Worm (Caenorhabditis elegans) whole organism, L1 larva: ENCODE data around the gene srd-42.

ENCODE experiments used
- C16A3.4 ChIP-seq: fragments of 150-350 bp; optimal IDR thresholded peaks from 2 replicates; lab custom pipeline; 2014; ENCODE audit warnings: missing biosample characterization, missing genetic modification characterization
- Y116A8C.19 ChIP-seq: sonication (generic microtip); optimal IDR thresholded peaks from 2 replicates; lab custom pipeline; 2016; ENCODE audit warnings: missing compliant biosample characterization, missing genetic modification characterization, borderline replicate concordance
- aly-2 ChIP-seq: fragments of 150-350 bp; optimal IDR thresholded peaks from 2 replicates; lab custom pipeline; 2014; ENCODE audit warnings: missing biosample characterization, missing genetic modification characterization
- ama-1 ChIP-seq: fragments of 150-350 bp; optimal IDR thresholded peaks from 2 replicates; lab custom pipeline; 2014
- ceh-82 ChIP-seq, 3 experiments: fragments of 150-350 bp in 1 of 3; sonication (generic microtip) in 2 of 3; optimal IDR thresholded peaks; 2 replicates each; lab custom pipeline; 2014 to 2017; ENCODE audit warnings: missing biosample characterization in 3 of 3, missing genetic modification characterization in 3 of 3
- ceh-90 ChIP-seq: sonication (generic microtip); optimal IDR thresholded peaks from 2 replicates; lab custom pipeline; 2016; ENCODE audit warnings: missing genetic modification characterization, missing compliant biosample characterization
- efl-1 ChIP-seq, 4 experiments: fragments of 150-350 bp; optimal IDR thresholded peaks in 3 of 4; peaks in 1 of 4; 1 replicate in 1 of 4; 2 replicates in 3 of 4; lab custom pipeline; 2014; ENCODE audit warnings: missing biosample characterization in 2 of 4, missing genetic modification characterization in 2 of 4, missing genetic modification reagents in 2 of 4
- efl-3 ChIP-seq: fragments of 200-800 bp; sonication (Bioruptor generic); optimal IDR thresholded peaks from 2 replicates; lab custom pipeline; 2018; ENCODE audit warnings: mild to moderate bottlenecking, missing genetic modification characterization, missing compliant biosample characterization
- egl-13 ChIP-seq: sonication (generic microtip); optimal IDR thresholded peaks from 2 replicates; lab custom pipeline; 2016; ENCODE audit warnings: missing genotype, missing genetic modification reagents, missing genetic modification characterization, missing compliant biosample characterization
- egl-27 ChIP-seq, 2 experiments: fragments of 150-350 bp in 1 of 2; sonication (generic microtip); optimal IDR thresholded peaks; 3 replicates each; lab custom pipeline; 2017 to 2018; ENCODE audit warnings: missing biosample characterization in 2 of 2, missing genetic modification characterization in 2 of 2, missing genetic modification reagents in 2 of 2
- elt-2 ChIP-seq: sonication (generic microtip); optimal IDR thresholded peaks from 2 replicates; lab custom pipeline; 2016; ENCODE audit warnings: missing genetic modification characterization, mild to moderate bottlenecking, inconsistent platforms, missing compliant biosample characterization, missing genetic modification reagents
- elt-3 ChIP-seq, 6 experiments: fragments of 150-350 bp in 1 of 6; sonication (generic microtip); optimal IDR thresholded peaks; 2 replicates each; lab custom pipeline; 2017 to 2018; ENCODE audit warnings: missing biosample characterization in 6 of 6, missing genetic modification characterization in 6 of 6, inconsistent platforms in 1 of 6
- fkh-10 ChIP-seq: sonication (generic microtip); optimal IDR thresholded peaks from 2 replicates; lab custom pipeline; 2017; ENCODE audit warnings: missing biosample characterization, missing genetic modification reagents, missing genetic modification characterization
- fkh-4 ChIP-seq: sonication (generic microtip); optimal IDR thresholded peaks from 2 replicates; lab custom pipeline; 2016; ENCODE audit warnings: missing compliant biosample characterization, missing genetic modification characterization, borderline replicate concordance
- fkh-8 ChIP-seq: sonication (generic microtip); optimal IDR thresholded peaks from 2 replicates; lab custom pipeline; 2016; ENCODE audit warnings: mild to moderate bottlenecking, missing genetic modification characterization, missing compliant biosample characterization
- fos-1 ChIP-seq: fragments of 150-350 bp; optimal IDR thresholded peaks from 2 replicates; lab custom pipeline; 2014; ENCODE audit warnings: missing biosample characterization, missing genetic modification characterization
- grh-1 ChIP-seq: fragments of 200-800 bp; sonication (Bioruptor generic); IDR thresholded peaks from 2 replicates; pipeline ENCODE4 v1.3.6; 2022; ENCODE audit warnings: missing genetic modification reagents, missing genetic modification characterization, missing compliant biosample characterization
- hlh-4 ChIP-seq: sonication (generic microtip); optimal IDR thresholded peaks from 2 replicates; lab custom pipeline; 2016; ENCODE audit warnings: mild to moderate bottlenecking, missing genetic modification characterization, missing compliant biosample characterization
- hpl-2 ChIP-seq: fragments of 150-350 bp; optimal IDR thresholded peaks from 2 replicates; lab custom pipeline; 2014; ENCODE audit warnings: missing biosample characterization, missing genetic modification reagents, missing genetic modification characterization
- irx-1 ChIP-seq: sonication (generic microtip); optimal IDR thresholded peaks from 2 replicates; lab custom pipeline; 2016; ENCODE audit warnings: missing genetic modification characterization, missing compliant biosample characterization
- jun-1 ChIP-seq: fragments of 150-350 bp; optimal IDR thresholded peaks from 2 replicates; lab custom pipeline; 2014; ENCODE audit warnings: missing biosample characterization, missing genetic modification reagents, missing genetic modification characterization
- lin-13 ChIP-seq: fragments of 150-350 bp; optimal IDR thresholded peaks from 2 replicates; lab custom pipeline; 2014; ENCODE audit warnings: missing biosample characterization, missing genetic modification reagents, missing genetic modification characterization
- lin-14 ChIP-seq: fragments of 200-800 bp; sonication (Bioruptor generic); optimal IDR thresholded peaks from 2 replicates; lab custom pipeline; 2018; ENCODE audit warnings: mild to moderate bottlenecking, missing genetic modification characterization, moderate library complexity, missing compliant biosample characterization
- lin-15B ChIP-seq: fragments of 150-350 bp; sonication (generic microtip); optimal IDR thresholded peaks from 3 replicates; lab custom pipeline; 2014; ENCODE audit warnings: missing biosample characterization, missing genetic modification characterization
- lin-39 ChIP-seq: fragments of 150-350 bp; optimal IDR thresholded peaks from 2 replicates; lab custom pipeline; 2014; ENCODE audit warnings: missing biosample characterization, missing genetic modification reagents, missing genetic modification characterization
- mab-9 ChIP-seq: fragments of 200-800 bp; sonication (Bioruptor generic); IDR thresholded peaks from 2 replicates; pipeline ENCODE4 v1.3.6; 2022; ENCODE audit warnings: missing genetic modification reagents, missing genetic modification characterization, missing compliant biosample characterization
- mdl-1 ChIP-seq, 2 experiments: fragments of 150-350 bp; optimal IDR thresholded peaks; 2 replicates each; lab custom pipeline; 2014 to 2017; ENCODE audit warnings: missing biosample characterization in 2 of 2, missing genetic modification characterization in 2 of 2, inconsistent platforms in 1 of 2
- mef-2 ChIP-seq: fragments of 150-350 bp; optimal IDR thresholded peaks from 2 replicates; lab custom pipeline; 2014; ENCODE audit warnings: missing biosample characterization, missing genetic modification characterization
- nhr-20 ChIP-seq: sonication (generic microtip); optimal IDR thresholded peaks from 2 replicates; lab custom pipeline; 2016; ENCODE audit warnings: mild to moderate bottlenecking, missing genetic modification characterization, missing compliant biosample characterization
- nhr-71 ChIP-seq: sonication (generic microtip); optimal IDR thresholded peaks from 2 replicates; lab custom pipeline; 2016; ENCODE audit warnings: mild to moderate bottlenecking, missing genetic modification characterization, moderate library complexity, missing compliant biosample characterization
- nhr-76 ChIP-seq: sonication (generic microtip); optimal IDR thresholded peaks from 2 replicates; lab custom pipeline; 2017; ENCODE audit warnings: missing biosample characterization, missing genetic modification characterization
- nhr-90 ChIP-seq: sonication (generic microtip); optimal IDR thresholded peaks from 2 replicates; lab custom pipeline; 2016; ENCODE audit warnings: mild to moderate bottlenecking, missing genetic modification characterization, missing compliant biosample characterization; ENCODE audit not compliant: poor library complexity
- rnt-1 ChIP-seq: sonication (generic microtip); optimal IDR thresholded peaks from 2 replicates; lab custom pipeline; 2016; ENCODE audit warnings: mild to moderate bottlenecking, missing genetic modification characterization, moderate library complexity, missing compliant biosample characterization
- skn-1 ChIP-seq: fragments of 150-350 bp; optimal IDR thresholded peaks from 2 replicates; lab custom pipeline; 2014; ENCODE audit warnings: missing biosample characterization, missing genetic modification characterization
- snpc-4 ChIP-seq: fragments of 150-350 bp; optimal IDR thresholded peaks from 2 replicates; lab custom pipeline; 2014; ENCODE audit warnings: missing biosample characterization, missing genetic modification characterization
- snu-23 ChIP-seq: sonication (generic microtip); optimal IDR thresholded peaks from 2 replicates; lab custom pipeline; 2016; ENCODE audit warnings: missing genetic modification characterization, missing compliant biosample characterization
- sptf-1 ChIP-seq: fragments of 150-350 bp; optimal IDR thresholded peaks from 2 replicates; lab custom pipeline; 2014; ENCODE audit warnings: missing biosample characterization, missing genetic modification characterization
- swsn-7 ChIP-seq: sonication (generic microtip); optimal IDR thresholded peaks from 2 replicates; lab custom pipeline; 2016; ENCODE audit warnings: missing genetic modification characterization, missing compliant biosample characterization
- tlp-1 ChIP-seq: fragments of 150-350 bp; optimal IDR thresholded peaks from 2 replicates; lab custom pipeline; 2014; ENCODE audit warnings: missing biosample characterization, missing genetic modification characterization
- unc-130 ChIP-seq: fragments of 150-350 bp; optimal IDR thresholded peaks from 2 replicates; lab custom pipeline; 2017; ENCODE audit warnings: missing biosample characterization, missing genetic modification characterization, inconsistent platforms
- unc-86 ChIP-seq: sonication (generic microtip); optimal IDR thresholded peaks from 2 replicates; lab custom pipeline; 2016; ENCODE audit warnings: missing genetic modification characterization, missing compliant biosample characterization
- unc-98 ChIP-seq: fragments of 200-800 bp; sonication (Bioruptor generic); IDR thresholded peaks from 2 replicates; pipeline ENCODE4 v1.3.6; 2022; ENCODE audit warnings: missing genetic modification characterization, missing compliant biosample characterization
- vab-15 ChIP-seq: sonication (generic microtip); optimal IDR thresholded peaks from 2 replicates; lab custom pipeline; 2017; ENCODE audit warnings: missing genotype, mild to moderate bottlenecking, missing genetic modification characterization, missing compliant biosample characterization
- xbp-1 ChIP-seq: sonication (generic microtip); optimal IDR thresholded peaks from 2 replicates; lab custom pipeline; 2016; ENCODE audit warnings: missing genetic modification characterization, missing compliant biosample characterization
- zag-1 ChIP-seq: fragments of 150-350 bp; optimal IDR thresholded peaks from 2 replicates; lab custom pipeline; 2014; ENCODE audit warnings: missing biosample characterization, missing genetic modification characterization
- ztf-11 ChIP-seq, 2 experiments: sonication (generic microtip); optimal IDR thresholded peaks; 2 replicates each; lab custom pipeline; 2016 to 2017; ENCODE audit warnings: missing genetic modification characterization in 2 of 2, missing biosample characterization in 1 of 2, missing compliant biosample characterization in 1 of 2
- ztf-4 ChIP-seq: fragments of 150-350 bp; optimal IDR thresholded peaks from 2 replicates; lab custom pipeline; 2014; ENCODE audit warnings: missing biosample characterization, missing genetic modification characterization

The srd-42 gene

DNA sequence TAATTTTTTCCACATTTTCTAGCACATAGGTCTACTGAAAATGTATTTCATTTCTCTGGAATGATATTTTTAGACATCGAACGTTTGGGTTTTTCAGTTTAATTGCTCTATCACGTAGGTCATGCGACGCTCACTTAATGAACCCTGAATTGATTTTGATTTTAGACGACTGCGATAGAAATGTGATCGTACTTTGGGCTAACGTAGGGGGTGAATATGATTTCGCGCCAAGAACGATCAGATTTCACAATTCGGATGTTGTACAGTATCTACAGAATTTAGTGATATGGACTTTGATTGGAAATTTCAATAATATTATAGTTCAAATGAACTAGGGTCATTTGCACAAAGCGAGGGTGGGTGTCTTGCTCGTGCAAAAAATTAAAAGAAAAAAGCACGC is 48.9 kb upstream of the srd-42 start (continued):
- TF ChIP-seq ceh-82 (tag; optimal IDR thresholded peaks at IDR 0.05; lab: Kevin White, UChicago) (no peak), swsn-7 (tag; lab: Kevin White, UChicago) (no peak), Y116A8C.19 (tag; lab: Kevin White, UChicago) (no peak), lin-15B (no peak), irx-1 (tag; lab: Kevin White, UChicago) (no peak), fkh-10 (GFP tag; lab: Kevin White, UChicago) (no peak), elt-2 (tag; lab: Kevin White, UChicago) (no peak), tlp-1 (no peak), snpc-4 (tag; lab: Kevin White, UChicago) (no peak), nhr-20 (tag; lab: Kevin White, UChicago) (peak; percentile 70), unc-86 (tag; lab: Kevin White, UChicago) (no peak), snu-23 (GFP tag; lab: Kevin White, UChicago) (peak; percentile 27), egl-13 (no peak), lin-39 (tag; lab: Kevin White, UChicago) (no peak), efl-3 (no peak), elt-3 (tag; optimal IDR thresholded peaks at IDR 0.05; lab: Kevin White, UChicago) (peak in 1 of 6 experiments; percentile 52), mab-9 (GFP tag; lab: Robert Waterston, UW) (no peak), ceh-90 (tag; lab: Kevin White, UChicago) (no peak), aly-2 (tag; lab: Kevin White, UChicago) (no peak), fos-1 (no peak), ztf-4 (tag; lab: Kevin White, UChicago) (no peak), ztf-11 (tag; optimal IDR thresholded peaks at IDR 0.05; lab: Kevin White, UChicago) (no peak), C16A3.4 (tag; lab: Kevin White, UChicago) (no peak), nhr-90 (tag; lab: Kevin White, UChicago) (peak; percentile 16), sptf-1 (tag; lab: Kevin White, UChicago) (no peak), jun-1 (tag; lab: Kevin White, UChicago) (no peak), nhr-71 (tag; lab: Kevin White, UChicago) (peak; percentile 41), unc-130 (no peak), lin-14 (GFP tag; lab: Kevin White, UChicago) (peak; percentile 24), hlh-4 (tag; lab: Kevin White, UChicago) (no peak), mef-2 (tag; lab: Kevin White, UChicago) (no peak), rnt-1 (tag; lab: Kevin White, UChicago) (no peak), grh-1 (GFP tag; lab: Robert Waterston, UW) (no peak)
- TF ChIP-seq, all 84 proteins: peak for 12

DNA sequence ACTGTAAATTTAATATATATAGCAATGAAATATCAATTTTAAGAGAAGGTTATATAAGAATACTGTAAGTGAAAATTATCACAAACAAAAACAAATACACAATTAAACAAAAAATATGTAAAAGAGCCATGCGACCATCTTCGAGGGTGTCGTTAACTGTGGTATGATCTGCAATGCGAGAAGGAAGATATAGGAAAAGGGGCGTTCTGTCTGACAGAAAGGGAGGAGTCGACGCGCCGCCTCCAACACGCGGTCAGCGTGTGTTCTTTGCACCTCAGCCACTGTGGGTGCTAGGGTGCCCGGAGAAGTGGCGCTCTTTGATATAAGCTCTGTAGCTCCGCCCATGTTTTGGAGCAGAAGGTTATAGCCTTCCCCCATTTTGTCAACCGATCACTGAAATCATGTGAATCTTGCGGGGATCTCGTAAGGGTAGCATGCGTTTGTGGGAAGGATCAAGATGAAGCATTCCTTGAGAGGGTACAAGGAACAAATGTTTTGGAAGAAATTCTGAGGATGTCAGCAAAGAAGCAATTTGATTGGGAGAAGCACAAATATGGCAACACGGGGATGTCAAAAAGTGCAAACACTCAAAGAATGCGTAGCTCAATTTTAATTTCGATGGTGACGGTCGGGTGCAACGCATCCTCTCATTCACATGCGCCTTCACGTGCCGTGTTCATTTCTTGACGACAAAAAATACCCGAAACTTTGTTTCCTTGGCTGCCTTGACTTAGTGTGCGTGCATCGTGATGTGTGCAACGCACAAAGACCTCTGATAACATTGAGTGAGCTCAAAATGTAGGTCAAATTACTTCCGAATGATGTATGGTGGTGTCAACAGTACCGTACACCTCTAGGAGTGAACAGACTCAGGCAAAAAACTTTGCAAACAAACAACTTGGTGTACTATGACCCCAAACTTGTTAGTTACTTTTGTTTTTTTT is 47.8 kb upstream of the srd-42 start, which contains the start of gene mxl-3:
Gene mxl-3 (minus strand): TSS at position 1 of the 944 bp plus-strand sequence.
- TF ChIP-seq mab-9 (GFP tag; lab: Robert Waterston, UW) (no peak), ztf-4 (tag; lab: Kevin White, UChicago) (peak; percentile 9), C16A3.4 (tag; lab: Kevin White, UChicago) (peak; percentile 18), ceh-90 (tag; lab: Kevin White, UChicago) (no peak), ztf-11 (tag; optimal IDR thresholded peaks at IDR 0.05; lab: Kevin White, UChicago) (no peak), nhr-90 (tag; lab: Kevin White, UChicago) (peak; percentile 57), hpl-2 (GFP tag; lab: Kevin White, UChicago) (no peak), lin-39 (tag; lab: Kevin White, UChicago) (no peak), xbp-1 (tag; lab: Kevin White, UChicago) (no peak), lin-15B (no peak), fkh-8 (no peak), unc-98 (no peak), snpc-4 (tag; lab: Kevin White, UChicago) (no peak), skn-1 (tag; lab: Kevin White, UChicago) (peak; percentile 36), vab-15 (tag; lab: Kevin White, UChicago) (no peak), fkh-4 (tag; lab: Kevin White, UChicago) (no peak), ama-1 (lab: Kevin White, UChicago) (peak; percentile 56), elt-2 (tag; lab: Kevin White, UChicago) (peak; percentile 41), irx-1 (tag; lab: Kevin White, UChicago) (no peak), fkh-10 (GFP tag; lab: Kevin White, UChicago) (no peak), nhr-76 (tag; lab: Kevin White, UChicago) (no peak), zag-1 (tag; lab: Kevin White, UChicago) (no peak), lin-14 (GFP tag; lab: Kevin White, UChicago) (peak; percentile 54), egl-27 (tag; optimal IDR thresholded peaks at IDR 0.05; lab: Kevin White, UChicago) (peak in 1 of 2 experiments; percentile 29), efl-1 (optimal IDR thresholded peaks at IDR 0.05; lab: Kevin White, UChicago) (no peak), efl-1 (GFP tag; optimal IDR thresholded peaks at IDR 0.05 in 1 of 2; lab: Kevin White, UChicago) (peak in 1 of 2 experiments; percentile 69), unc-130 (no peak), lin-13 (peak; percentile 16), mdl-1 (tag; optimal IDR thresholded peaks at IDR 0.05; lab: Kevin White, UChicago) (peak in 1 of 2 experiments; percentile 44)
